Worm (Caenorhabditis elegans): ENCODE data around the gene str-48.
A peak's percentile ranks its signal among the peaks of the same experiment; 100 is the strongest.

DNA sequence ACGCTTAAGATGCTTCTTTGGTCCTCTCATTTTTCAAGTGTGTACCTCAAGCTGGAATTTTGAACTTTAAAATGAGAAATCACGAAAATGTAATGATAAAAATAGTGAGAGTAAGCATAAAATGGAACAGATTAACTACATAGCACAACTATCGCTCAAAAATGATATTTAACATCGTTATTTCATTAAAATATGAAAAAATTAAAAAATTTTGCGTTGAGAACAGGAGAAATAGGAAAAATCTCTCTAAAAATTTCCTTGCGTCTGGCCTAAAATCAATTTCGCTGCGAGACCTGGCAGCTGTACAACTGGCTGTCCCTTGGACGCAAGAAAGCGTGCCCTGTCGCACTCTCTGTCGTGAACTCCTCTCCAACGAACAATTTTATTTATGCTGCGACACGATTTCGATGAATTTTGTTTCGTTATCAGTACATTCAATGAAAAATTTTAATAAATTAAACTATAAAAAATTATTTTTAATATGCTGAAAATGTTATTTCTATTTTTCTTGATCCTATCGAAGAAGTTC is 37.1 kb upstream of the str-48 start, which contains the start of gene rps-4:
- TF ChIP-seq skn-1 (tag; optimal IDR thresholded peaks at IDR 0.05), result peak; percentile 82
- TF ChIP-seq elt-3 (tag; optimal IDR thresholded peaks at IDR 0.05), result no peak
- peak; percentile 96 for TF ChIP-seq pha-4 (tag; optimal IDR thresholded peaks at IDR 0.05)
- TF ChIP-seq fkh-10 (GFP tag; optimal IDR thresholded peaks at IDR 0.05), result peak; percentile 75
- no peak for TF ChIP-seq nhr-67 (tag; optimal IDR thresholded peaks at IDR 0.05)
- no peak for TF ChIP-seq nhr-28 (tag; optimal IDR thresholded peaks at IDR 0.05)
- TF ChIP-seq ceh-82 (tag; optimal IDR thresholded peaks at IDR 0.05), result peak; percentile 22
- peak; percentile 86 for TF ChIP-seq lin-39 (tag; optimal IDR thresholded peaks at IDR 0.05)
- TF ChIP-seq nhr-12 (tag; optimal IDR thresholded peaks at IDR 0.05), result no peak
- TF ChIP-seq aly-2 (tag; optimal IDR thresholded peaks at IDR 0.05), result no peak
- peak; percentile 40 for TF ChIP-seq fos-1 (tag; optimal IDR thresholded peaks at IDR 0.05)

All from whole organism, L3 larva.